Fruit fly (Drosophila melanogaster): ENCODE results near the gene Sap47.

DNA sequence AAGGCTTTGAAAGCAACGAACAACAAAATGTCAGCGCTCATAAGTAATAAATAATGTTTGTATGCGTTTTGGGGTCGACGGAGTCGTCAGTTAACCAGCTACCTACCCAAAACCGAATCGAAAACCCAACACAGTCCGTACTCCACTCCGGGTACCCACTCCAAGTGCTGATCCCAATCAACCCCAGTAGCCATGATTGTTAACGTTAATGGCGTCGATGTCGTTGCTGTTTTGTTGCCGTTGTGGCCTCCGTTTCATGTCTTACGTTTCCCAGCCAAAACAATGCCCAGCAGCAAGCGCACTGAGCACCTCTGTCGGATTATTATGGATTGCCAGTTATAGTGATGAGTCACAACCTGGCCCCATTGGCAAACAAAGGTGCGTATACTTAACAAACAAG is 74.1 kb downstream of the Sap47 start, which contains the start of gene GATAe:
- TF ChIP-seq EcR (GFP tag; optimal IDR thresholded peaks at IDR 0.05), result no peak
- no peak for TF ChIP-seq pan (optimal IDR thresholded peaks at IDR 0.05)
- TF ChIP-seq CG8478 (optimal IDR thresholded peaks at IDR 0.05), result no peak
- no peak for TF ChIP-seq psq (optimal IDR thresholded peaks at IDR 0.05)
- no peak for TF ChIP-seq usp (GFP tag; optimal IDR thresholded peaks at IDR 0.05)
